Worm (Caenorhabditis elegans) whole organism, L3 larva: Measurements from ENCODE around the gene oac-32.

Experiments
- elt-3 ChIP-seq, 3 experiments: fragments of 150-350 bp in 1 of 3; sonication (generic microtip) in 2 of 3; optimal IDR thresholded peaks; 2 replicates in 2 of 3; 4 replicates in 1 of 3; lab custom pipeline; 2014 to 2017; ENCODE audit warnings: missing biosample characterization in 3 of 3, missing genetic modification characterization in 3 of 3
- fkh-10 ChIP-seq: sonication (generic microtip); optimal IDR thresholded peaks from 2 replicates; lab custom pipeline; 2017; ENCODE audit warnings: missing biosample characterization, missing genetic modification reagents, missing genetic modification characterization
- nhr-12 ChIP-seq: fragments of 150-350 bp; optimal IDR thresholded peaks from 2 replicates; lab custom pipeline; 2014; ENCODE audit warnings: missing biosample characterization, missing genetic modification characterization
- nhr-237 ChIP-seq: fragments of 150-350 bp; optimal IDR thresholded peaks from 2 replicates; lab custom pipeline; 2014; ENCODE audit warnings: missing biosample characterization, missing genetic modification characterization
- pqm-1 ChIP-seq: fragments of 150-350 bp; optimal IDR thresholded peaks from 2 replicates; lab custom pipeline; 2017; ENCODE audit warnings: missing biosample characterization, missing genetic modification characterization, inconsistent platforms
- skn-1 ChIP-seq: fragments of 150-350 bp; optimal IDR thresholded peaks from 2 replicates; lab custom pipeline; 2014; ENCODE audit warnings: missing biosample characterization, missing genetic modification characterization
- snpc-4 ChIP-seq: fragments of 150-350 bp; optimal IDR thresholded peaks from 2 replicates; lab custom pipeline; 2014; ENCODE audit warnings: missing biosample characterization, missing genetic modification characterization
- unc-62 ChIP-seq: fragments of 150-350 bp; sonication (generic microtip); optimal IDR thresholded peaks from 4 replicates; lab custom pipeline; 2014; ENCODE audit warnings: missing biosample characterization, missing genetic modification reagents, missing genetic modification characterization

DNA sequence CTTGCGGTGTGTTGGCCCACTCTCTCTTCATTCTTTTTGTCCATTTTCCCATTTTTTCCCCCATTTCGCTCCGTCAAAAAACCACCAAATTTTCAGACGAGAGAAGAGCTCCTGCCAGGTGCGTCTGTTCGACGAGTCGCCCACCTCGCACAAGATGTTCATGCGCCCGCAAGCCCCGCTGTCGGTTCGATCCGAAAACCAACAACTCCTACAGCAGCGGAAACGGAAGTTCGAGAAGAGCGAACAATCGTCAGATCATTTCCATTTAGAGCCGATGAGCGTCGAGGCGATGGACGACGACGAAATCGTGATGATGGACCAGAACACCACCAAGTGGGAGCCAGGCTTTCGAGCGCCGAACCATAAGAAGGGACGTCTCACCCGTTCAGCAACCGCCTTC, 37.7 kb upstream of the oac-32 start:
- TF ChIP-seq pqm-1 (tag; lab: Kevin White, UChicago) (no peak), nhr-12 (tag; lab: Kevin White, UChicago) (no peak), snpc-4 (tag; lab: Kevin White, UChicago) (no peak), skn-1 (tag; lab: Kevin White, UChicago) (no peak), unc-62 (GFP tag; lab: Kevin White, UChicago) (no peak), nhr-237 (tag; lab: Kevin White, UChicago) (no peak), fkh-10 (GFP tag; lab: Kevin White, UChicago) (no peak), elt-3 (tag; optimal IDR thresholded peaks at IDR 0.05; lab: Kevin White, UChicago) (no peak)
